Worm (Caenorhabditis elegans) whole organism, mixed stage, embryonic: ENCODE measurements around the gene srz-78.

Experiments
- M03D4.4 ChIP-seq: sonication (generic microtip); optimal IDR thresholded peaks from 2 replicates; lab custom pipeline; 2017; ENCODE audit warnings: mild to moderate bottlenecking, missing genetic modification characterization, missing compliant biosample characterization
- bed-3 ChIP-seq: fragments of 200-800 bp; sonication (Bioruptor generic); optimal IDR thresholded peaks from 3 replicates; lab custom pipeline; 2018; ENCODE audit warnings: mild to moderate bottlenecking, missing genetic modification characterization, moderate library complexity, missing compliant biosample characterization
- blmp-1 ChIP-seq: fragments of 150-350 bp; optimal IDR thresholded peaks from 2 replicates; lab custom pipeline; 2014; ENCODE audit warnings: missing biosample characterization, missing genetic modification characterization
- ceh-39 ChIP-seq: fragments of 150-350 bp; optimal IDR thresholded peaks from 2 replicates; lab custom pipeline; 2014; ENCODE audit warnings: missing biosample characterization, missing genetic modification characterization
- ceh-43 ChIP-seq: fragments of 200-800 bp; sonication (Bioruptor generic); optimal IDR thresholded peaks from 2 replicates; lab custom pipeline; 2018; ENCODE audit warnings: mild to moderate bottlenecking, missing genetic modification characterization, moderate library complexity, missing compliant biosample characterization
- ceh-83 ChIP-seq: fragments of 200-800 bp; sonication (Bioruptor generic); optimal IDR thresholded peaks from 2 replicates; lab custom pipeline; 2018; ENCODE audit warnings: mild to moderate bottlenecking, missing genetic modification characterization, missing compliant biosample characterization
- cnd-1 ChIP-seq: fragments of 200-800 bp; sonication (Bioruptor generic); optimal IDR thresholded peaks from 2 replicates; lab custom pipeline; 2018; ENCODE audit warnings: mild to moderate bottlenecking, missing genetic modification characterization, missing compliant biosample characterization
- drap-1 ChIP-seq: fragments of 200-800 bp; sonication (Bioruptor generic); optimal IDR thresholded peaks from 3 replicates; lab custom pipeline; 2018; ENCODE audit warnings: mild to moderate bottlenecking, missing genetic modification characterization, missing compliant biosample characterization
- elt-1 ChIP-seq: sonication (generic microtip); optimal IDR thresholded peaks from 2 replicates; lab custom pipeline; 2017; ENCODE audit warnings: missing genetic modification characterization, mild to moderate bottlenecking, missing compliant biosample characterization, antibody characterized with exemption, moderate library complexity, borderline replicate concordance; ENCODE audit not compliant: insufficient read depth
- elt-3 ChIP-seq: fragments of 150-350 bp; optimal IDR thresholded peaks from 2 replicates; lab custom pipeline; 2014; ENCODE audit warnings: missing biosample characterization, missing genetic modification characterization
- flh-1 ChIP-seq: fragments of 200-800 bp; sonication (Bioruptor generic); optimal IDR thresholded peaks from 2 replicates; lab custom pipeline; 2018; ENCODE audit warnings: mild to moderate bottlenecking, missing genetic modification characterization, moderate library complexity, missing compliant biosample characterization
- ham-2 ChIP-seq: fragments of 200-800 bp; sonication (Bioruptor generic); optimal IDR thresholded peaks from 2 replicates; lab custom pipeline; 2018; ENCODE audit warnings: mild to moderate bottlenecking, missing genetic modification characterization, missing compliant biosample characterization
- lin-13 ChIP-seq: fragments of 150-350 bp; optimal IDR thresholded peaks from 2 replicates; lab custom pipeline; 2014; ENCODE audit warnings: missing biosample characterization, missing genetic modification characterization
- lin-32 ChIP-seq: fragments of 200-800 bp; sonication (Bioruptor generic); optimal IDR thresholded peaks from 2 replicates; lab custom pipeline; 2018; ENCODE audit warnings: mild to moderate bottlenecking, missing genetic modification characterization, missing compliant biosample characterization
- lsy-2 ChIP-seq: fragments of 150-350 bp; optimal IDR thresholded peaks from 2 replicates; lab custom pipeline; 2014; ENCODE audit warnings: missing biosample characterization, missing genetic modification characterization
- mab-5 ChIP-seq: fragments of 150-350 bp; optimal IDR thresholded peaks from 2 replicates; lab custom pipeline; 2014; ENCODE audit warnings: missing biosample characterization, missing genetic modification characterization
- mep-1 ChIP-seq: fragments of 150-350 bp; optimal IDR thresholded peaks from 2 replicates; lab custom pipeline; 2017; ENCODE audit warnings: missing biosample characterization, missing genetic modification reagents, missing genetic modification characterization, inconsistent platforms
- mls-2 ChIP-seq: sonication (generic microtip); optimal IDR thresholded peaks from 2 replicates; lab custom pipeline; 2016; ENCODE audit warnings: mild to moderate bottlenecking, missing genetic modification characterization, moderate library complexity, missing compliant biosample characterization
- nhr-237 ChIP-seq: fragments of 150-350 bp; optimal IDR thresholded peaks from 2 replicates; lab custom pipeline; 2014; ENCODE audit warnings: missing biosample characterization, missing genetic modification characterization
- nhr-76 ChIP-seq: sonication (generic microtip); optimal IDR thresholded peaks from 2 replicates; lab custom pipeline; 2017; ENCODE audit warnings: missing biosample characterization, missing genetic modification characterization
- pha-4 ChIP-seq: fragments of 150-350 bp; optimal IDR thresholded peaks from 2 replicates; lab custom pipeline; 2018; ENCODE audit warnings: missing biosample characterization, missing genetic modification reagents, missing genetic modification characterization
- snpc-4 ChIP-seq: fragments of 150-350 bp; optimal IDR thresholded peaks from 2 replicates; lab custom pipeline; 2014; ENCODE audit warnings: missing biosample characterization, missing genetic modification characterization
- tbx-8 ChIP-seq: fragments of 200-800 bp; sonication (Bioruptor generic); optimal IDR thresholded peaks from 2 replicates; lab custom pipeline; 2018; ENCODE audit warnings: mild to moderate bottlenecking, missing genetic modification characterization, moderate library complexity, missing compliant biosample characterization
- zip-8 ChIP-seq: fragments of 150-350 bp; optimal IDR thresholded peaks from 2 replicates; lab custom pipeline; 2014; ENCODE audit warnings: missing biosample characterization, missing genetic modification characterization
- ztf-11 ChIP-seq: fragments of 150-350 bp; optimal IDR thresholded peaks from 2 replicates; lab custom pipeline; 2014; ENCODE audit warnings: missing biosample characterization, missing genetic modification characterization

srz-78 gene

DNA sequence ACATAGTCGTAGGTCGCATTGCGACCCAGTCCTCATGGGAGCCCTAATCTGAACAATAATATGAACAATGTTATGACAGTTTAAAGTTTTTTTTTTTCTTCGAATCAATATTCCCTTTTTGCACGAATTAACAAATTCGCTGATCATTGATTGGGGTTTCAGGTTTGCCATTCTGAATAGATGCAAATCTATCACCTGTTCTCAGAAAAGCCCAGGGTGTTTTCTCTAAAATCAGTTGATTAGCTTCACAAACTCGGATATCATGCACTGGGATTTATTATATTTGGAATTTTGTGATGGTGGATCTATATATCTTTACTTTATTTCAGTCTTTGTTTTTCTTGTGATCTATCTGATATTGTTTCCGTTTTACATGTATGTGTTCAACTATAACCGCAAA is 38.2 kb upstream of the srz-78 start, which contains the start of gene srz-23:
Gene srz-23, plus strand, starts transcription at position 263 of the 400 bp plus-strand sequence.
- no peak for TF ChIP-seq zip-8 (tag; lab: Kevin White, UChicago)
- no peak for TF ChIP-seq tbx-8 (GFP tag; lab: Kevin White, UChicago)
- no peak for TF ChIP-seq pha-4 (tag; lab: Kevin White, UChicago)
- no peak for TF ChIP-seq lsy-2 (tag; lab: Kevin White, UChicago)
- TF ChIP-seq snpc-4 (tag; lab: Kevin White, UChicago): no peak
- no peak for TF ChIP-seq mls-2 (tag; lab: Kevin White, UChicago)
- no peak for TF ChIP-seq ceh-39 (tag; lab: Kevin White, UChicago)
- no peak for TF ChIP-seq ham-2 (GFP tag; lab: Kevin White, UChicago)
- TF ChIP-seq elt-1: no peak
- TF ChIP-seq blmp-1 (tag; lab: Kevin White, UChicago): no peak
- no peak for TF ChIP-seq mep-1 (tag; lab: Kevin White, UChicago)
- TF ChIP-seq flh-1 (GFP tag; lab: Kevin White, UChicago): no peak
- no peak for TF ChIP-seq lin-32 (GFP tag; lab: Kevin White, UChicago)
- no peak for TF ChIP-seq elt-3 (tag; lab: Kevin White, UChicago)

- peak; percentile 71 for TF ChIP-seq ham-2 (GFP tag; lab: Kevin White, UChicago)
Measured at ce11 chrIV:3455437-3455836, 36.1 kb upstream of the srz-78 start.

DNA sequence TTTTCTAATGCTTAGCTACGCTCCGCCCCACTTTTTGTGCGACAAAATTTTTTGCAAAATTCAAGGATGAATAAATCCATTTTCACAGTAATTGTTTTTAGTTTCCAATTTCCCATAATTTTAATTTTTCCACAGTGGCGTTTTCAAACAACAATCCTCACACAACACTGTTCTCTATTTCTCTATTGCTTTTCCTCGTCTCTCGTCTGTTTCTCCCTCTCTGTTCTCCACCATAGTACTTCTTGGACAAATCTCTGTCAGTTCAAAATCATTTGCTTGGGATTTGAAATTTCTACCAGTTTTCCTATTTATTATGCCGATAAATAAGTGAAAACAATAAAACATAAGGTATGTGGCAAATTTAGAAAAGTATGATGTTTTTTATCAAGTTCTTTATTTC is 28.3 kb upstream of the srz-78 start, which contains the start of gene F58E2.4:
Gene F58E2.4, plus strand, starts transcription at position 134 of the 400 bp plus-strand sequence.
- TF ChIP-seq ztf-11 (tag; lab: Kevin White, UChicago) (no peak), bed-3 (GFP tag; lab: Kevin White, UChicago) (no peak), lin-13 (tag; lab: Kevin White, UChicago) (no peak)

DNA sequence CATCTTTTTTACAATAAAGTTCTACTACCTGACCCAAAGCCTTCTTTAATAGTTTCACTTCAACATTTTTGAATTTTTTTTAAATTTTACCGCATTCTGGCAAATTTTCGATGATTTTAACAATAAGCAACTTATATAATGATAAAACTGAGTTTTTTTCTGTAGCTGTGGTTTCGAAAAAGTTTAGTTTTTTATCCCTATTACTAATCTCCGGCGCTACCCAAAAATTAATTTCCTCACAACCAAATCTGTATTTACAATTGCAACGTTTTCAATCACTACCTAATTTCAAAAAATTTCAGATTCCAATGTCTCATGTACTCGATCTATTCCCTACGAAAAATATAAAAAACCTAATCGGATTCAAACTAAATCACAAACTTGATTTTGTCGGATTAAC is 24.4 kb upstream of the srz-78 start, which contains the start of gene F58E2.3:
Gene F58E2.3, plus strand, starts transcription at position 301 of the 400 bp plus-strand sequence.
- TF ChIP-seq elt-1 (no peak), drap-1 (GFP tag; lab: Kevin White, UChicago) (no peak), pha-4 (tag; lab: Kevin White, UChicago) (no peak), blmp-1 (tag; lab: Kevin White, UChicago) (no peak), ham-2 (GFP tag; lab: Kevin White, UChicago) (no peak), lin-32 (GFP tag; lab: Kevin White, UChicago) (no peak), cnd-1 (tag; lab: Kevin White, UChicago) (no peak), M03D4.4 (no peak), ceh-83 (GFP tag; lab: Kevin White, UChicago) (no peak), mep-1 (tag; lab: Kevin White, UChicago) (no peak), mab-5 (tag; lab: Kevin White, UChicago) (no peak)

ce11 chrIV:3467751-3468150 is 23.8 kb upstream of the srz-78 start:
- TF ChIP-seq nhr-76: no peak
- no peak for TF ChIP-seq flh-1 (GFP tag; lab: Kevin White, UChicago)
- TF ChIP-seq elt-1: no peak
- TF ChIP-seq mls-2 (tag; lab: Kevin White, UChicago): no peak
- no peak for TF ChIP-seq lin-32 (GFP tag; lab: Kevin White, UChicago)

ce11 chrIV:3469742-3470141 is 21.8 kb upstream of the srz-78 start, which contains the start of gene F58E2.2:
Gene F58E2.2, plus strand, starts transcription at chrIV:3470042.
- TF ChIP-seq tbx-8 (GFP tag; lab: Kevin White, UChicago) (no peak), nhr-237 (tag; lab: Kevin White, UChicago) (no peak), ham-2 (GFP tag; lab: Kevin White, UChicago) (no peak), elt-3 (tag; lab: Kevin White, UChicago) (no peak), mep-1 (tag; lab: Kevin White, UChicago) (no peak), lin-13 (tag; lab: Kevin White, UChicago) (no peak), zip-8 (tag; lab: Kevin White, UChicago) (no peak), M03D4.4 (no peak)

DNA sequence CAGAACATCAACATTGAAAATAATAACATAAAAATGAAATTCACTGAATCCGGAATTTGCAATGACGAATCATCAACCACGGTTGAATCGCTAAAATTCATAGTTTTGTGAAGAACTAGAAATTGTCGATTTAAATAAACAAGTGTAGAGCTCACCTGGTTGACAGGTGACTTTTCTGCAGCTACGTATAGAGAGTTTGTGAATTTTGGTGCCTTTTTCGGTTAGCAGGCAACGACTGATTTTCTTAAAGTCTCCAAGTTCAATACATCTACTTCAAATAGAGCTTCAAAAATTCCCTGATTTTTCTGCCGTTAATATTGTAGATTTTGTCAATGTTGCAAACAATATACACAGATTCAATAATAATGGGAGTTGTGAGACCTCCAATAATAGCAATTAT is 14.5 kb upstream of the srz-78 start, which contains the start of gene srz-69:
Gene srz-69, minus strand, starts transcription at position 101 of the 400 bp plus-strand sequence.
- TF ChIP-seq M03D4.4: no peak
- no peak for TF ChIP-seq blmp-1 (tag; lab: Kevin White, UChicago)
- no peak for TF ChIP-seq elt-3 (tag; lab: Kevin White, UChicago)
- TF ChIP-seq ceh-43: no peak
- no peak for TF ChIP-seq snpc-4 (tag; lab: Kevin White, UChicago)
- TF ChIP-seq lsy-2 (tag; lab: Kevin White, UChicago): no peak
- no peak for TF ChIP-seq ceh-83 (GFP tag; lab: Kevin White, UChicago)
- no peak for TF ChIP-seq mab-5 (tag; lab: Kevin White, UChicago)
